Worm (Caenorhabditis elegans) whole organism, early embryonic: ENCODE results near the gene map-2.

ENCODE experiments used
- B0310.2 ChIP-seq: sonication (generic microtip); optimal IDR thresholded peaks from 2 replicates; lab custom pipeline; 2016; ENCODE audit warnings: mild to moderate bottlenecking, missing genetic modification characterization, missing compliant biosample characterization
- aly-1 ChIP-seq: sonication (generic microtip); optimal IDR thresholded peaks from 2 replicates; lab custom pipeline; 2016; ENCODE audit warnings: missing genetic modification characterization, missing compliant biosample characterization
- ama-1 ChIP-seq: fragments of 150-350 bp; optimal IDR thresholded peaks from 2 replicates; lab custom pipeline; 2014
- ceh-36 ChIP-seq: sonication (generic microtip); optimal IDR thresholded peaks from 2 replicates; lab custom pipeline; 2016; ENCODE audit warnings: missing genetic modification characterization, inconsistent platforms, missing compliant biosample characterization
- ets-7 ChIP-seq: sonication (generic microtip); optimal IDR thresholded peaks from 2 replicates; lab custom pipeline; 2016; ENCODE audit warnings: missing genotype, missing genetic modification characterization, missing compliant biosample characterization
- hmbx-1 ChIP-seq: sonication (generic microtip); optimal IDR thresholded peaks from 2 replicates; lab custom pipeline; 2016; ENCODE audit warnings: mild to moderate bottlenecking, missing genetic modification characterization, missing compliant biosample characterization
- hmg-4 ChIP-seq: fragments of 200-800 bp; sonication (Bioruptor generic); optimal IDR thresholded peaks from 2 replicates; lab custom pipeline; 2018; ENCODE audit warnings: mild to moderate bottlenecking, missing genetic modification characterization, missing compliant biosample characterization
- sea-1 ChIP-seq: fragments of 200-800 bp; sonication (Bioruptor generic); conservative IDR thresholded peaks from 2 replicates; pipeline ENCODE4 v1.3.6; 2022; ENCODE audit warnings: missing genetic modification characterization, missing compliant biosample characterization
- tbx-11 ChIP-seq: fragments of 200-800 bp; sonication (Bioruptor generic); IDR thresholded peaks from 2 replicates; pipeline ENCODE4 v1.3.6; 2022; ENCODE audit warnings: missing genetic modification characterization, missing compliant biosample characterization
- tbx-37 ChIP-seq: fragments of 200-800 bp; sonication (Bioruptor generic); conservative IDR thresholded peaks from 2 replicates; pipeline ENCODE4 v1.3.6; 2022; ENCODE audit warnings: missing genetic modification reagents, missing genetic modification characterization, missing compliant biosample characterization

DNA sequence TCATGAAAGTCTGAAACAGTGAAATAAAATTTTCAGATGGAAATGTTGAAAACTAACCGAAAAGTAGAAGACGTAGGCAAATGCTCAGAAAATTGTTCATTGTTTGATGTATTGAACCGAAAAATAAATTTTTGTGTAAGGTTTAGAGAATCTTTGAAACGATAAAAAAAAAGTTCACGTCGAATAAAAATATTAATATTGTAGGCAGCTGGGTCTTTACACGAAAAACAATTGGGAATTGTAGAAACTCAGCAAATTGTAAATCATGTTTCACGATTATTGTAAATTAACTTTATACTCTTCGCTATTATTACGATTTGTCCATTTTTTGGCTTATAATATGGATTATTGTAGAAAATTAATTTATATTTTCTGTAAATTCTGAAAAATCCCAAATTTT lies 40.9 kb downstream of the map-2 start, which contains the start of gene Y116A8A.2:
- TF ChIP-seq tbx-37 (GFP tag; lab: Robert Waterston, UW) (no peak), ets-7 (no peak), ama-1 (lab: Kevin White, UChicago) (no peak), hmg-4 (GFP tag; lab: Kevin White, UChicago) (no peak), B0310.2 (tag; lab: Kevin White, UChicago) (no peak), ceh-36 (tag; lab: Kevin White, UChicago) (no peak), sea-1 (GFP tag; lab: Robert Waterston, UW) (no peak), tbx-11 (GFP tag; lab: Robert Waterston, UW) (no peak), hmbx-1 (tag; lab: Kevin White, UChicago) (no peak), aly-1 (tag; lab: Kevin White, UChicago) (no peak)
